Fruit fly (Drosophila melanogaster) whole organism, embryonic: ENCODE results near the gene CG7058.

Source experiments
- CG1024 ChIP-seq: fragments of 200-800 bp; sonication (Bioruptor generic); IDR thresholded peaks from 2 replicates; pipeline ENCODE4 v1.3.6; 2022; ENCODE audit warnings: missing biosample characterization, missing genetic modification characterization
- CG11085 ChIP-seq: fragments of 200-800 bp; sonication (Bioruptor generic); IDR thresholded peaks from 2 replicates; pipeline ENCODE4 v1.3.6; 2022; ENCODE audit warnings: missing biosample characterization, missing genetic modification characterization
- CG12391 ChIP-seq: fragments of 200-800 bp; sonication (Bioruptor generic); optimal IDR thresholded peaks from 3 replicates; lab custom pipeline; 2018; ENCODE audit warnings: missing biosample characterization, mild to moderate bottlenecking, missing genetic modification characterization, moderate library complexity
- CG13894 ChIP-seq: fragments of 200-800 bp; sonication (Bioruptor generic); optimal IDR thresholded peaks from 3 replicates; lab custom pipeline; 2018; ENCODE audit warnings: missing biosample characterization, mild to moderate bottlenecking, missing genetic modification characterization, moderate library complexity
- CG14014 ChIP-seq: fragments of 200-800 bp; sonication (Bioruptor generic); IDR thresholded peaks from 2 replicates; pipeline ENCODE4 v1.3.6; 2022; ENCODE audit warnings: missing biosample characterization, missing genetic modification characterization
- CG15011 ChIP-seq: fragments of 200-800 bp; sonication (Bioruptor generic); optimal IDR thresholded peaks from 3 replicates; lab custom pipeline; 2018; ENCODE audit warnings: missing biosample characterization, mild to moderate bottlenecking, missing genetic modification characterization
- CG15269 ChIP-seq: fragments of 200-800 bp; sonication (Bioruptor generic); optimal IDR thresholded peaks from 2 replicates; lab custom pipeline; 2018; ENCODE audit warnings: missing biosample characterization, mild to moderate bottlenecking, missing genetic modification characterization, moderate library complexity
- CG2712 ChIP-seq: fragments of 200-800 bp; optimal IDR thresholded peaks from 3 replicates; lab custom pipeline; 2019; ENCODE audit warnings: missing biosample characterization, mild to moderate bottlenecking, missing genetic modification characterization, moderate library complexity
- CG30431 ChIP-seq: fragments of 200-800 bp; sonication (Bioruptor generic); optimal IDR thresholded peaks from 2 replicates; lab custom pipeline; 2017; ENCODE audit warnings: missing biosample characterization, missing genetic modification characterization
- CG31441 ChIP-seq: fragments of 200-800 bp; sonication (Bioruptor generic); IDR thresholded peaks from 2 replicates; pipeline ENCODE4 v1.3.6; 2022; ENCODE audit warnings: missing biosample characterization, missing genetic modification characterization
- CG32772 ChIP-seq: fragments of 200-800 bp; sonication (Bioruptor generic); IDR thresholded peaks from 2 replicates; pipeline ENCODE4 v1.3.6; 2022; ENCODE audit warnings: missing biosample characterization, missing genetic modification characterization
- CG34376 ChIP-seq: fragments of 200-800 bp; sonication (Bioruptor generic); optimal IDR thresholded peaks from 2 replicates; lab custom pipeline; 2018; ENCODE audit warnings: missing biosample characterization, mild to moderate bottlenecking, missing genetic modification characterization
- CG34422 ChIP-seq: fragments of 200-800 bp; sonication (Bioruptor generic); IDR thresholded peaks from 3 replicates; pipeline ENCODE4 v1.3.6; 2022; ENCODE audit warnings: missing biosample characterization, missing genetic modification characterization
- CG3995 ChIP-seq: fragments of 200-800 bp; sonication (Bioruptor generic); optimal IDR thresholded peaks from 3 replicates; lab custom pipeline; 2016; ENCODE audit warnings: missing biosample characterization, missing genetic modification characterization
- CG4854 ChIP-seq: fragments of 200-800 bp; sonication (Bioruptor generic); optimal IDR thresholded peaks from 2 replicates; lab custom pipeline; 2016; ENCODE audit warnings: missing biosample characterization, missing genetic modification characterization, inconsistent platforms
- CG6683 ChIP-seq: fragments of 200-800 bp; sonication (Bioruptor generic); optimal IDR thresholded peaks from 2 replicates; lab custom pipeline; 2017; ENCODE audit warnings: missing biosample characterization, mild to moderate bottlenecking, missing genetic modification characterization, missing genetic modification reagents
- CG8388 ChIP-seq: fragments of 200-800 bp; sonication (Bioruptor generic); optimal IDR thresholded peaks from 2 replicates; lab custom pipeline; 2019; ENCODE audit warnings: missing biosample characterization, mild to moderate bottlenecking, missing genetic modification characterization, moderate library complexity
- CG9817 ChIP-seq: fragments of 200-800 bp; sonication (Bioruptor generic); optimal IDR thresholded peaks from 2 replicates; lab custom pipeline; 2018; ENCODE audit warnings: missing biosample characterization, mild to moderate bottlenecking, missing genetic modification characterization, moderate library complexity
- CrebB ChIP-seq: fragments of 200-800 bp; sonication (Bioruptor generic); optimal IDR thresholded peaks from 3 replicates; lab custom pipeline; 2018; ENCODE audit warnings: missing biosample characterization, mild to moderate bottlenecking, missing genetic modification characterization
- Dek ChIP-seq: fragments of 200-800 bp; sonication (Bioruptor generic); optimal IDR thresholded peaks from 3 replicates; lab custom pipeline; 2019; ENCODE audit warnings: missing biosample characterization, mild to moderate bottlenecking, missing genetic modification characterization, moderate library complexity
- ERR ChIP-seq: fragments of 200-800 bp; sonication (Bioruptor generic); optimal IDR thresholded peaks from 2 replicates; lab custom pipeline; 2016; ENCODE audit warnings: missing biosample characterization, missing genetic modification characterization
- H2.0 ChIP-seq: fragments of 200-800 bp; sonication (Bioruptor generic); IDR thresholded peaks from 2 replicates; pipeline ENCODE4 v1.3.6; 2022; ENCODE audit warnings: missing biosample characterization, missing genetic modification characterization
- Hr39 ChIP-seq: fragments of >200 bp; optimal IDR thresholded peaks from 2 replicates; lab custom pipeline; 2017
- Hsf ChIP-seq: fragments of 200-800 bp; sonication (Bioruptor generic); optimal IDR thresholded peaks from 3 replicates; lab custom pipeline; 2016; ENCODE audit warnings: missing biosample characterization, missing genetic modification characterization
- NC2α ChIP-seq: fragments of 200-800 bp; sonication (Bioruptor generic); optimal IDR thresholded peaks from 2 replicates; lab custom pipeline; 2016; ENCODE audit warnings: missing biosample characterization, missing genetic modification characterization
- NFAT ChIP-seq: fragments of 200-800 bp; sonication (Bioruptor generic); IDR thresholded peaks from 2 replicates; pipeline ENCODE4 v1.3.6; 2022; ENCODE audit warnings: missing biosample characterization, missing genetic modification characterization
- Scr ChIP-seq: fragments of 200-800 bp; sonication (Bioruptor generic); IDR thresholded peaks from 2 replicates; pipeline ENCODE4 v1.3.6; 2022; ENCODE audit warnings: missing biosample characterization, missing genetic modification characterization; ENCODE audit not compliant: partially characterized antibody
- YL-1 ChIP-seq: fragments of 200-800 bp; sonication (Bioruptor generic); optimal IDR thresholded peaks from 3 replicates; lab custom pipeline; 2017; ENCODE audit warnings: missing biosample characterization, mild to moderate bottlenecking, missing genetic modification characterization
- ab ChIP-seq: fragments of 200-800 bp; sonication (Bioruptor generic); optimal IDR thresholded peaks from 2 replicates; lab custom pipeline; 2016; ENCODE audit warnings: missing biosample characterization, missing genetic modification characterization
- ara ChIP-seq: fragments of 200-800 bp; sonication (Bioruptor generic); IDR thresholded peaks from 2 replicates; pipeline ENCODE4 v1.3.6; 2022; ENCODE audit warnings: missing biosample characterization, missing genetic modification characterization
- ash1 ChIP-seq: fragments of 200-800 bp; sonication (Bioruptor generic); optimal IDR thresholded peaks from 2 replicates; lab custom pipeline; 2018; ENCODE audit warnings: missing biosample characterization, mild to moderate bottlenecking, missing genetic modification characterization
- bab2 ChIP-seq: fragments of 200-800 bp; sonication (Bioruptor generic); optimal IDR thresholded peaks from 2 replicates; lab custom pipeline; 2016; ENCODE audit warnings: missing biosample characterization, missing genetic modification characterization
- bowl ChIP-seq: fragments of 200-800 bp; sonication (Bioruptor generic); IDR thresholded peaks from 2 replicates; pipeline ENCODE4 v1.3.6; 2022; ENCODE audit warnings: missing biosample characterization, missing genetic modification characterization
- en ChIP-seq: fragments of 200-800 bp; sonication (Bioruptor generic); optimal IDR thresholded peaks from 2 replicates; lab custom pipeline; 2016; ENCODE audit warnings: missing biosample characterization, missing genetic modification characterization
- esg ChIP-seq: fragments of 200-800 bp; sonication (Bioruptor generic); conservative IDR thresholded peaks from 2 replicates; pipeline ENCODE4 v1.3.6; 2022; ENCODE audit warnings: missing biosample characterization, missing genetic modification characterization
- exex ChIP-seq: fragments of 200-800 bp; sonication (Bioruptor generic); optimal IDR thresholded peaks from 4 replicates; lab custom pipeline; 2018; ENCODE audit warnings: missing biosample characterization, mild to moderate bottlenecking, missing genetic modification characterization, moderate library complexity
- fd102C ChIP-seq: fragments of 200-800 bp; sonication (Bioruptor generic); optimal IDR thresholded peaks from 2 replicates; lab custom pipeline; 2018; ENCODE audit warnings: missing biosample characterization, mild to moderate bottlenecking, missing genetic modification characterization, moderate library complexity
- fd3F ChIP-seq: fragments of 200-800 bp; sonication (Bioruptor generic); optimal IDR thresholded peaks from 2 replicates; lab custom pipeline; 2018; ENCODE audit warnings: missing biosample characterization, mild to moderate bottlenecking, missing genetic modification characterization, moderate library complexity
- fd96Cb ChIP-seq: fragments of 200-800 bp; sonication (Bioruptor generic); optimal IDR thresholded peaks from 2 replicates; lab custom pipeline; 2018; ENCODE audit warnings: missing biosample characterization, mild to moderate bottlenecking, missing genetic modification characterization, moderate library complexity
- gfzf ChIP-seq: fragments of 200-800 bp; sonication (Bioruptor generic); optimal IDR thresholded peaks from 2 replicates; lab custom pipeline; 2016; ENCODE audit warnings: missing biosample characterization, mild to moderate bottlenecking, missing genetic modification characterization, moderate library complexity
- grn ChIP-seq: fragments of 200-800 bp; sonication (Bioruptor generic); optimal IDR thresholded peaks from 3 replicates; lab custom pipeline; 2017; ENCODE audit warnings: missing biosample characterization, missing genetic modification characterization
- insv ChIP-seq, 2 experiments: fragments of 200-800 bp; sonication (Bioruptor generic); optimal IDR thresholded peaks; 3 replicates each; lab custom pipeline; 2016 to 2018; ENCODE audit warnings: missing biosample characterization in 2 of 2, missing genetic modification characterization in 2 of 2
- luna ChIP-seq: fragments of 200-800 bp; sonication (Bioruptor generic); optimal IDR thresholded peaks from 2 replicates; lab custom pipeline; 2016; ENCODE audit warnings: missing biosample characterization, missing genetic modification characterization
- mam ChIP-seq: fragments of 200-800 bp; sonication (Bioruptor generic); optimal IDR thresholded peaks from 3 replicates; lab custom pipeline; 2016; ENCODE audit warnings: missing biosample characterization, missing genetic modification characterization
- onecut ChIP-seq: fragments of 200-800 bp; sonication (Bioruptor generic); IDR thresholded peaks from 2 replicates; pipeline ENCODE4 v1.3.6; 2022; ENCODE audit warnings: missing biosample characterization, missing genetic modification characterization
- pzg ChIP-seq: fragments of 200-800 bp; sonication (Bioruptor generic); optimal IDR thresholded peaks from 3 replicates; lab custom pipeline; 2018; ENCODE audit warnings: missing biosample characterization, mild to moderate bottlenecking, missing genetic modification characterization, moderate library complexity
- repo ChIP-seq: fragments of 200-800 bp; sonication (Bioruptor generic); optimal IDR thresholded peaks from 2 replicates; lab custom pipeline; 2016; ENCODE audit warnings: missing biosample characterization, missing genetic modification characterization
- sim ChIP-seq: fragments of 200-800 bp; sonication (Bioruptor generic); IDR thresholded peaks from 2 replicates; pipeline ENCODE4 v1.3.6; 2022; ENCODE audit warnings: missing biosample characterization, missing genetic modification characterization
- ssp ChIP-seq: fragments of 200-800 bp; sonication (Bioruptor generic); IDR thresholded peaks from 2 replicates; pipeline ENCODE4 v1.3.6; 2022; ENCODE audit warnings: missing biosample characterization, missing genetic modification characterization
- vfl ChIP-seq: fragments of 200-800 bp; sonication (Bioruptor generic); optimal IDR thresholded peaks from 2 replicates; lab custom pipeline; 2016; ENCODE audit warnings: missing biosample characterization, missing genetic modification characterization

CG7058 gene

dm6 chrX:18843229-18844033 is 36.9 kb downstream of the CG7058 start, which contains the start of gene htk (continued):
- TF ChIP-seq NFAT (peak; percentile 86), CG15269 (tag; lab: Kevin White, UChicago) (peak; percentile 52), CG4854 (GFP tag; lab: Kevin White, UChicago) (peak; percentile 18), gfzf (GFP tag; lab: Kevin White, UChicago) (peak; percentile 44), esg (GFP tag; lab: Robert Waterston, UW) (peak; percentile 22; the same call in 1 of the 2 replicates), CG34422 (peak; percentile 96), H2.0 (GFP tag; lab: Robert Waterston, UW) (no peak; the same call in 1 of the 2 replicates), bab2 (peak; percentile 77), CG9817 (tag; lab: Kevin White, UChicago) (peak; percentile 52), ERR (GFP tag; lab: Kevin White, UChicago) (peak; percentile 38), exex (tag; lab: Kevin White, UChicago) (no peak), CG15011 (no peak), CG8388 (GFP tag; lab: Kevin White, UChicago) (no peak), CG2712 (tag; lab: Kevin White, UChicago) (peak; percentile 62), ab (GFP tag; lab: Kevin White, UChicago) (no peak), CG3995 (peak; percentile 48), CG14014 (GFP tag; lab: Robert Waterston, UW) (peak; percentile 55; the same call in 1 of the 2 replicates), Scr (GFP tag; lab: Robert Waterston, UW) (peak; percentile 85), CG13894 (tag; lab: Kevin White, UChicago) (peak; percentile 93), ssp (GFP tag; lab: Robert Waterston, UW) (peak; percentile 66), CG12391 (tag; lab: Kevin White, UChicago) (peak; percentile 59), grn (GFP tag; lab: Kevin White, UChicago) (no peak), CG32772 (GFP tag; lab: Robert Waterston, UW) (peak; percentile 39; the same call in 1 of the 2 replicates), en (peak; percentile 54), fd96Cb (tag; lab: Kevin White, UChicago) (no peak), CG11085 (GFP tag; lab: Robert Waterston, UW) (peak; percentile 72), Dek (tag; lab: Kevin White, UChicago) (peak; percentile 57), ara (GFP tag; lab: Robert Waterston, UW) (0 out of 2 replicates have a peak, but pooled peaks have one; percentile 31), pzg (GFP tag; lab: Kevin White, UChicago) (peak; percentile 94), bowl (GFP tag; lab: Robert Waterston, UW) (no peak), Hsf (GFP tag; lab: Kevin White, UChicago) (peak; percentile 79), repo (GFP tag; lab: Kevin White, UChicago) (peak; percentile 36), vfl (GFP tag; lab: Kevin White, UChicago) (peak; percentile 18), ash1 (GFP tag; lab: Kevin White, UChicago) (peak; percentile 18), CG30431 (no peak), YL-1 (GFP tag; lab: Kevin White, UChicago) (peak; percentile 74), insv (GFP tag; optimal IDR thresholded peaks at IDR 0.05; lab: Kevin White, UChicago) (peak in 1 of 2 experiments; percentile 71), fd3F (GFP tag; lab: Kevin White, UChicago) (peak; percentile 14), CrebB (tag; lab: Kevin White, UChicago) (no peak), NC2α (GFP tag; lab: Kevin White, UChicago) (peak; percentile 64), fd102C (GFP tag; lab: Kevin White, UChicago) (peak; percentile 50), CG31441 (GFP tag; lab: Robert Waterston, UW) (peak; percentile 40; the same call in 1 of the 2 replicates), onecut (GFP tag; lab: Robert Waterston, UW) (peak; percentile 71), CG1024 (GFP tag; lab: Robert Waterston, UW) (peak; percentile 50; the same call in 1 of the 2 replicates), Hr39 (no peak), sim (GFP tag; lab: Robert Waterston, UW) (no peak), luna (GFP tag; lab: Kevin White, UChicago) (peak; percentile 34), mam (peak; percentile 77), CG6683 (no peak), CG34376 (peak; percentile 32)
